Worm (Caenorhabditis elegans) whole organism, late embryonic: ENCODE measurements around the gene T06D8.9.

Source experiments
- K02D7.2 ChIP-seq: sonication (generic microtip); optimal IDR thresholded peaks from 2 replicates; lab custom pipeline; 2017; ENCODE audit warnings: mild to moderate bottlenecking, missing genetic modification characterization, missing compliant biosample characterization
- ahr-1 ChIP-seq: sonication (generic microtip); optimal IDR thresholded peaks from 2 replicates; lab custom pipeline; 2016; ENCODE audit warnings: missing genetic modification characterization, missing compliant biosample characterization
- ama-1 ChIP-seq: fragments of 150-350 bp; optimal IDR thresholded peaks from 2 replicates; lab custom pipeline; 2014
- ceh-14 ChIP-seq: sonication (generic microtip); optimal IDR thresholded peaks from 2 replicates; lab custom pipeline; 2016; ENCODE audit warnings: missing genotype, missing genetic modification characterization, missing compliant biosample characterization
- ceh-18 ChIP-seq: sonication (generic microtip); optimal IDR thresholded peaks from 2 replicates; lab custom pipeline; 2016; ENCODE audit warnings: missing genetic modification characterization, missing compliant biosample characterization
- ceh-19 ChIP-seq: fragments of 200-800 bp; sonication (Bioruptor generic); optimal IDR thresholded peaks from 2 replicates; lab custom pipeline; 2018; ENCODE audit warnings: mild to moderate bottlenecking, missing genetic modification characterization, missing compliant biosample characterization
- ceh-22 ChIP-seq: sonication (generic microtip); optimal IDR thresholded peaks from 2 replicates; lab custom pipeline; 2017; ENCODE audit warnings: missing biosample characterization, missing genetic modification characterization
- ceh-24 ChIP-seq: sonication (generic microtip); optimal IDR thresholded peaks from 2 replicates; lab custom pipeline; 2016; ENCODE audit warnings: mild to moderate bottlenecking, missing genetic modification characterization, missing compliant biosample characterization
- ceh-30 ChIP-seq: fragments of 150-350 bp; optimal IDR thresholded peaks from 2 replicates; lab custom pipeline; 2014; ENCODE audit warnings: missing biosample characterization, missing genetic modification characterization
- ceh-31 ChIP-seq: sonication (generic microtip); optimal IDR thresholded peaks from 2 replicates; lab custom pipeline; 2016; ENCODE audit warnings: missing genetic modification characterization, missing compliant biosample characterization
- ceh-34 ChIP-seq: sonication (generic microtip); optimal IDR thresholded peaks from 2 replicates; lab custom pipeline; 2016; ENCODE audit warnings: mild to moderate bottlenecking, missing genetic modification characterization, missing compliant biosample characterization
- ceh-45 ChIP-seq: fragments of 200-800 bp; sonication (Bioruptor generic); IDR thresholded peaks from 2 replicates; pipeline ENCODE4 v1.3.6; 2022; ENCODE audit warnings: missing genetic modification reagents, missing genetic modification characterization, missing compliant biosample characterization
- ceh-6 ChIP-seq: fragments of 200-800 bp; sonication (Bioruptor generic); optimal IDR thresholded peaks from 2 replicates; lab custom pipeline; 2018; ENCODE audit warnings: mild to moderate bottlenecking, missing genetic modification characterization, missing compliant biosample characterization
- ceh-9 ChIP-seq: sonication (generic microtip); optimal IDR thresholded peaks from 2 replicates; lab custom pipeline; 2016; ENCODE audit warnings: mild to moderate bottlenecking, missing genetic modification characterization, inconsistent platforms, missing compliant biosample characterization
- che-1 ChIP-seq: sonication (generic microtip); optimal IDR thresholded peaks from 2 replicates; lab custom pipeline; 2016; ENCODE audit warnings: mild to moderate bottlenecking, missing genetic modification characterization, missing compliant biosample characterization
- dve-1 ChIP-seq: sonication (generic microtip); optimal IDR thresholded peaks from 2 replicates; lab custom pipeline; 2017; ENCODE audit warnings: antibody characterized with exemption, mild to moderate bottlenecking, missing genetic modification characterization, missing compliant biosample characterization
- elt-2 ChIP-seq: sonication (generic microtip); optimal IDR thresholded peaks from 2 replicates; lab custom pipeline; 2016; ENCODE audit warnings: missing genetic modification reagents, missing genetic modification characterization, missing compliant biosample characterization
- ets-4 ChIP-seq: sonication (generic microtip); optimal IDR thresholded peaks from 2 replicates; lab custom pipeline; 2016; ENCODE audit warnings: missing genetic modification characterization, missing compliant biosample characterization
- eyg-1 ChIP-seq: sonication (generic microtip); optimal IDR thresholded peaks from 2 replicates; lab custom pipeline; 2016; ENCODE audit warnings: missing genotype, missing genetic modification characterization, missing compliant biosample characterization
- fkh-10 ChIP-seq: fragments of 150-350 bp; optimal IDR thresholded peaks from 2 replicates; lab custom pipeline; 2014; ENCODE audit warnings: missing biosample characterization, missing genetic modification reagents, missing genetic modification characterization
- gmeb-2 ChIP-seq: sonication (generic microtip); optimal IDR thresholded peaks from 2 replicates; lab custom pipeline; 2016; ENCODE audit warnings: missing genetic modification characterization, inconsistent platforms, missing compliant biosample characterization
- hlh-6 ChIP-seq: sonication (generic microtip); optimal IDR thresholded peaks from 2 replicates; lab custom pipeline; 2016; ENCODE audit warnings: missing genotype, missing genetic modification characterization, missing compliant biosample characterization
- lin-11 ChIP-seq: fragments of 200-800 bp; sonication (Bioruptor generic); optimal IDR thresholded peaks from 2 replicates; lab custom pipeline; 2018; ENCODE audit warnings: mild to moderate bottlenecking, missing genetic modification characterization, missing compliant biosample characterization
- madf-2 ChIP-seq: sonication (generic microtip); optimal IDR thresholded peaks from 2 replicates; lab custom pipeline; 2017; ENCODE audit warnings: missing genetic modification characterization, missing compliant biosample characterization
- nhr-11 ChIP-seq: fragments of 150-350 bp; optimal IDR thresholded peaks from 2 replicates; lab custom pipeline; 2014; ENCODE audit warnings: missing biosample characterization, missing genetic modification characterization
- nhr-232 ChIP-seq: sonication (generic microtip); optimal IDR thresholded peaks from 2 replicates; lab custom pipeline; 2016; ENCODE audit warnings: missing genetic modification characterization, missing compliant biosample characterization
- odd-2 ChIP-seq: sonication (generic microtip); optimal IDR thresholded peaks from 2 replicates; lab custom pipeline; 2017; ENCODE audit warnings: antibody characterized with exemption, mild to moderate bottlenecking, missing genetic modification characterization, missing compliant biosample characterization
- pat-9 ChIP-seq: fragments of 200-800 bp; sonication (Bioruptor generic); optimal IDR thresholded peaks from 2 replicates; lab custom pipeline; 2018; ENCODE audit warnings: mild to moderate bottlenecking, missing genetic modification characterization, moderate library complexity, missing compliant biosample characterization
- pax-1 ChIP-seq: fragments of 150-350 bp; optimal IDR thresholded peaks from 2 replicates; lab custom pipeline; 2014; ENCODE audit warnings: missing biosample characterization, missing genetic modification characterization
- pha-2 ChIP-seq: sonication (generic microtip); optimal IDR thresholded peaks from 2 replicates; lab custom pipeline; 2017; ENCODE audit warnings: mild to moderate bottlenecking, missing genetic modification characterization, missing compliant biosample characterization
- pha-4 ChIP-seq: fragments of 150-350 bp; optimal IDR thresholded peaks from 2 replicates; lab custom pipeline; 2018; ENCODE audit warnings: missing biosample characterization, missing genetic modification reagents, missing genetic modification characterization
- pqm-1 ChIP-seq: sonication (generic microtip); optimal IDR thresholded peaks from 2 replicates; lab custom pipeline; 2016; ENCODE audit warnings: missing genetic modification characterization, missing compliant biosample characterization
- ref-2 ChIP-seq: sonication (generic microtip); optimal IDR thresholded peaks from 2 replicates; lab custom pipeline; 2016; ENCODE audit warnings: missing genetic modification characterization, missing compliant biosample characterization
- sdc-2 ChIP-seq: sonication (generic microtip); optimal IDR thresholded peaks from 2 replicates; lab custom pipeline; 2016; ENCODE audit warnings: missing genotype, missing genetic modification characterization, missing compliant biosample characterization
- sox-2 ChIP-seq: fragments of 200-800 bp; sonication (Bioruptor generic); IDR thresholded peaks from 2 replicates; pipeline ENCODE4 v1.3.6; 2022; ENCODE audit warnings: missing genetic modification reagents, missing genetic modification characterization, missing compliant biosample characterization
- sox-4 ChIP-seq: sonication (generic microtip); optimal IDR thresholded peaks from 2 replicates; lab custom pipeline; 2017; ENCODE audit warnings: mild to moderate bottlenecking, missing genetic modification characterization, inconsistent platforms, missing compliant biosample characterization
- tbx-2 ChIP-seq: sonication (generic microtip); optimal IDR thresholded peaks from 2 replicates; lab custom pipeline; 2016; ENCODE audit warnings: missing genetic modification characterization, missing compliant biosample characterization
- ttx-3 ChIP-seq: sonication (generic microtip); optimal IDR thresholded peaks from 2 replicates; lab custom pipeline; 2016; ENCODE audit warnings: missing genetic modification reagents, missing genetic modification characterization, missing compliant biosample characterization
- unc-3 ChIP-seq, 2 experiments: fragments of 200-800 bp in 1 of 2; sonication (Bioruptor generic) in 1 of 2; sonication (generic microtip) in 1 of 2; conservative IDR thresholded peaks in 1 of 2; optimal IDR thresholded peaks in 1 of 2; 2 replicates each; pipeline versions ENCODE4 v1.3.6 to Lab custom; 2016 to 2022; ENCODE audit warnings: missing compliant biosample characterization in 2 of 2, missing genetic modification characterization in 2 of 2, missing genetic modification reagents in 1 of 2
- unc-42 ChIP-seq: sonication (generic microtip); optimal IDR thresholded peaks from 2 replicates; lab custom pipeline; 2016; ENCODE audit warnings: missing genotype, missing genetic modification characterization, missing compliant biosample characterization
- ztf-16 ChIP-seq: sonication (generic microtip); optimal IDR thresholded peaks from 2 replicates; lab custom pipeline; 2017; ENCODE audit warnings: missing genetic modification characterization, missing compliant biosample characterization

Gene T06D8.9

DNA sequence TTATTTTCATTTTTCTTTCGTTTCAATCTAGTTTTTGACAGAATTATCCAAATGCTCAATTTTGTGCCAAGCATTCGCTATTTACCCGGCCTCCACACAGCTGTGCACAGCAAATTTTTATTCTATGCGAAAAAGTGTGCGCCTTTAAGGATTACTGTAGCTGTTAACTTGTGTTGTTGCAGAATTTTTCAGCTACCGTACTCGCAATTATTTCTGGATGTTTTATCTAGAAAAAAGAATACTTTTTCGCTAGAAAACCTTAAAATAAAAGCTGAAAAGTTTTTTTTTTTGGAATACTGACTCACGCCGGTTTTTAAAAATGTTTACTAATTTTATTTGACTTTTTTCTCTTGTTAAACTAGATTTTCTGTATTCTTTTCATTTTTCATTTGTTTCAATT, 2.1 kb downstream of the T06D8.9 start:
- TF ChIP-seq odd-2 (tag; lab: Kevin White, UChicago) (no peak), ceh-6 (GFP tag; lab: Kevin White, UChicago) (no peak), ceh-34 (tag; lab: Kevin White, UChicago) (no peak), sox-2 (GFP tag; lab: Robert Waterston, UW) (no peak), ztf-16 (tag; lab: Kevin White, UChicago) (no peak), sox-4 (tag; lab: Kevin White, UChicago) (no peak), nhr-11 (tag; lab: Kevin White, UChicago) (no peak), pat-9 (tag; lab: Kevin White, UChicago) (no peak), madf-2 (no peak), ceh-9 (tag; lab: Kevin White, UChicago) (no peak), unc-3 (GFP tag; conservative IDR thresholded peaks at IDR 0.05; lab: Robert Waterston, UW) (no peak), unc-3 (tag; optimal IDR thresholded peaks at IDR 0.05; lab: Kevin White, UChicago) (no peak)

ce11 chrII:11242918-11243317, 3.5 kb downstream of the T06D8.9 start:
- TF ChIP-seq ahr-1 (tag; lab: Kevin White, UChicago) = no peak
- TF ChIP-seq gmeb-2 = no peak
- no peak for TF ChIP-seq ceh-24 (tag; lab: Kevin White, UChicago)
- TF ChIP-seq sdc-2 (tag; lab: Kevin White, UChicago) = no peak
- TF ChIP-seq ceh-22 (tag; lab: Kevin White, UChicago) = no peak
- no peak for TF ChIP-seq ceh-45 (GFP tag; lab: Robert Waterston, UW)
- no peak for TF ChIP-seq tbx-2 (tag; lab: Kevin White, UChicago)
- TF ChIP-seq ets-4 (tag; lab: Kevin White, UChicago) = no peak
- no peak for TF ChIP-seq unc-42 (tag; lab: Kevin White, UChicago)
- no peak for TF ChIP-seq pqm-1 (tag; lab: Kevin White, UChicago)
- TF ChIP-seq ttx-3 (tag; lab: Kevin White, UChicago) = no peak
- no peak for TF ChIP-seq che-1 (tag; lab: Kevin White, UChicago)
- TF ChIP-seq elt-2 (tag; lab: Kevin White, UChicago) = no peak
- no peak for TF ChIP-seq hlh-6 (tag; lab: Kevin White, UChicago)
- TF ChIP-seq ceh-31 (tag; lab: Kevin White, UChicago) = no peak

ce11 chrII:11246506-11246905, 7.1 kb downstream of the T06D8.9 start:
- TF ChIP-seq ceh-14 (tag; lab: Kevin White, UChicago) (no peak), pha-4 (tag; lab: Kevin White, UChicago) (no peak), fkh-10 (GFP tag; lab: Kevin White, UChicago) (no peak), dve-1 (tag; lab: Kevin White, UChicago) (no peak), eyg-1 (no peak), pat-9 (tag; lab: Kevin White, UChicago) (no peak), madf-2 (no peak), ceh-30 (tag; lab: Kevin White, UChicago) (no peak), ceh-19 (GFP tag; lab: Kevin White, UChicago) (no peak), K02D7.2 (tag; lab: Kevin White, UChicago) (no peak), tbx-2 (tag; lab: Kevin White, UChicago) (no peak), lin-11 (tag; lab: Kevin White, UChicago) (no peak), ceh-18 (tag; lab: Kevin White, UChicago) (no peak), pax-1 (tag; lab: Kevin White, UChicago) (no peak), ama-1 (lab: Kevin White, UChicago) (no peak)

- TF ChIP-seq pha-2 (tag; lab: Kevin White, UChicago) (no peak), nhr-232 (tag; lab: Kevin White, UChicago) (no peak), ref-2 (tag; lab: Kevin White, UChicago) (no peak), sdc-2 (tag; lab: Kevin White, UChicago) (peak; percentile 11), ama-1 (lab: Kevin White, UChicago) (no peak)
- TF ChIP-seq, all 69 proteins: peak for 1
These were observed 8.0 kb downstream of the T06D8.9 start, which contains the start of gene T06D8.10 for ce11 chrII:11247414-11247813. TSS of gene T06D8.10 (minus strand) at chrII:11247514.
